Worm (Caenorhabditis elegans) whole organism, young adult: ENCODE results near the gene irld-65.

Experiments
- B0019.2 ChIP-seq: fragments of 200-800 bp; sonication (Bioruptor generic); conservative IDR thresholded peaks from 2 replicates; pipeline ENCODE4 v1.3.6; 2022; ENCODE audit warnings: missing genetic modification reagents, missing genetic modification characterization, missing compliant biosample characterization
- C06A6.2 ChIP-seq: fragments of 200-800 bp; sonication (Bioruptor generic); conservative IDR thresholded peaks from 2 replicates; pipeline ENCODE4 v1.3.6; 2022; ENCODE audit warnings: missing genetic modification characterization, missing compliant biosample characterization
- F23B12.7 ChIP-seq: sonication (generic microtip); optimal IDR thresholded peaks from 2 replicates; lab custom pipeline; 2017; ENCODE audit warnings: missing genetic modification characterization, mild to moderate bottlenecking, missing compliant biosample characterization, antibody characterized with exemption, moderate library complexity; ENCODE audit not compliant: insufficient read depth
- F33H1.4 ChIP-seq: fragments of 200-800 bp; sonication (Bioruptor generic); IDR thresholded peaks from 2 replicates; pipeline ENCODE4 v1.3.6; 2022; ENCODE audit warnings: missing genetic modification reagents, missing genetic modification characterization, missing compliant biosample characterization
- F37B4.10 ChIP-seq: fragments of 200-800 bp; sonication (Bioruptor generic); IDR thresholded peaks from 2 replicates; pipeline ENCODE4 v1.3.6; 2022; ENCODE audit warnings: missing genetic modification characterization, missing compliant biosample characterization
- F55B11.4 ChIP-seq: sonication (generic microtip); optimal IDR thresholded peaks from 2 replicates; lab custom pipeline; 2016; ENCODE audit warnings: missing compliant biosample characterization, missing genetic modification characterization, borderline replicate concordance; ENCODE audit not compliant: insufficient read depth
- K12H6.12 ChIP-seq: fragments of 200-800 bp; sonication (Bioruptor generic); optimal IDR thresholded peaks from 2 replicates; lab custom pipeline; 2018; ENCODE audit warnings: mild to moderate bottlenecking, missing genetic modification characterization, missing compliant biosample characterization
- Y56A3A.18 ChIP-seq: fragments of 200-800 bp; sonication (Bioruptor generic); IDR thresholded peaks from 2 replicates; pipeline ENCODE4 v1.3.6; 2022; ENCODE audit warnings: missing genetic modification reagents, missing genetic modification characterization, missing compliant biosample characterization
- Y95B8A.8 ChIP-seq: fragments of 200-800 bp; sonication (Bioruptor generic); IDR thresholded peaks from 2 replicates; pipeline ENCODE4 v1.3.6; 2022; ENCODE audit warnings: missing genetic modification reagents, missing genetic modification characterization, missing compliant biosample characterization
- atf-7 ChIP-seq: sonication (generic microtip); optimal IDR thresholded peaks from 2 replicates; lab custom pipeline; 2017; ENCODE audit warnings: mild to moderate bottlenecking, missing genetic modification characterization, missing compliant biosample characterization
- athp-1 ChIP-seq: sonication (generic microtip); optimal IDR thresholded peaks from 2 replicates; lab custom pipeline; 2017; ENCODE audit warnings: mild to moderate bottlenecking, missing genetic modification characterization, missing compliant biosample characterization
- attf-5 ChIP-seq: fragments of 200-800 bp; sonication (Bioruptor generic); optimal IDR thresholded peaks from 2 replicates; lab custom pipeline; 2018; ENCODE audit warnings: mild to moderate bottlenecking, missing genetic modification characterization, missing compliant biosample characterization
- attf-6 ChIP-seq: fragments of 200-800 bp; sonication (Bioruptor generic); IDR thresholded peaks from 2 replicates; pipeline ENCODE4 v1.3.6; 2022; ENCODE audit warnings: missing genetic modification reagents, missing genetic modification characterization, missing compliant biosample characterization
- bed-2 ChIP-seq: fragments of 200-800 bp; sonication (Bioruptor generic); IDR thresholded peaks from 2 replicates; pipeline ENCODE4 v1.3.6; 2022; ENCODE audit warnings: missing genetic modification reagents, missing genetic modification characterization, missing compliant biosample characterization
- ceh-79 ChIP-seq: sonication (generic microtip); optimal IDR thresholded peaks from 2 replicates; lab custom pipeline; 2017; ENCODE audit warnings: mild to moderate bottlenecking, missing genetic modification characterization, missing compliant biosample characterization
- ceh-91 ChIP-seq: fragments of 200-800 bp; sonication (Bioruptor generic); IDR thresholded peaks from 2 replicates; pipeline ENCODE4 v1.3.6; 2022; ENCODE audit warnings: missing genetic modification reagents, missing genetic modification characterization, missing compliant biosample characterization
- egl-44 ChIP-seq: fragments of 200-800 bp; sonication (Bioruptor generic); IDR thresholded peaks from 2 replicates; pipeline ENCODE4 v1.3.6; 2022; ENCODE audit warnings: missing genetic modification reagents, missing genetic modification characterization, missing compliant biosample characterization
- egrh-3 ChIP-seq: fragments of 200-800 bp; sonication (Bioruptor generic); IDR thresholded peaks from 2 replicates; pipeline ENCODE4 v1.3.6; 2022; ENCODE audit warnings: missing genetic modification reagents, missing genetic modification characterization, missing compliant biosample characterization
- hlh-12 ChIP-seq: sonication (generic microtip); optimal IDR thresholded peaks from 2 replicates; lab custom pipeline; 2016; ENCODE audit warnings: missing genetic modification characterization, missing compliant biosample characterization
- hmg-1.2 ChIP-seq: fragments of 200-800 bp; sonication (Bioruptor generic); IDR thresholded peaks from 2 replicates; pipeline ENCODE4 v1.3.6; 2022; ENCODE audit warnings: missing genetic modification reagents, missing genetic modification characterization, missing compliant biosample characterization
- hsf-1 ChIP-seq: fragments of 200-800 bp; sonication (Bioruptor generic); IDR thresholded peaks from 2 replicates; pipeline ENCODE4 v1.3.6; 2022; ENCODE audit warnings: missing genetic modification reagents, missing genetic modification characterization, missing compliant biosample characterization
- lin-54 ChIP-seq: fragments of 200-800 bp; sonication (Bioruptor generic); optimal IDR thresholded peaks from 2 replicates; lab custom pipeline; 2018; ENCODE audit warnings: mild to moderate bottlenecking, missing genetic modification characterization, missing compliant biosample characterization
- lsy-27 ChIP-seq: sonication (generic microtip); optimal IDR thresholded peaks from 2 replicates; lab custom pipeline; 2017; ENCODE audit warnings: missing genetic modification characterization, mild to moderate bottlenecking, missing compliant biosample characterization, antibody characterized with exemption, missing genotype, borderline replicate concordance; ENCODE audit not compliant: insufficient read depth
- madf-10 ChIP-seq: sonication (generic microtip); optimal IDR thresholded peaks from 2 replicates; lab custom pipeline; 2016; ENCODE audit warnings: mild to moderate bottlenecking, missing genetic modification characterization, missing compliant biosample characterization
- mcd-1 ChIP-seq: fragments of 200-800 bp; sonication (Bioruptor generic); IDR thresholded peaks from 2 replicates; pipeline ENCODE4 v1.3.6; 2022; ENCODE audit warnings: missing genetic modification reagents, missing genetic modification characterization, missing compliant biosample characterization
- mes-4 ChIP-seq: sonication (generic microtip); optimal IDR thresholded peaks from 2 replicates; lab custom pipeline; 2016; ENCODE audit warnings: missing genotype, missing genetic modification characterization, missing compliant biosample characterization
- nhr-179 ChIP-seq: sonication (generic microtip); optimal IDR thresholded peaks from 2 replicates; lab custom pipeline; 2016; ENCODE audit warnings: mild to moderate bottlenecking, missing genetic modification characterization, missing compliant biosample characterization
- sdz-38 ChIP-seq: sonication (generic microtip); optimal IDR thresholded peaks from 2 replicates; lab custom pipeline; 2016; ENCODE audit warnings: missing genotype, missing genetic modification characterization, missing compliant biosample characterization
- snpc-1.3 ChIP-seq: sonication (generic microtip); optimal IDR thresholded peaks from 2 replicates; lab custom pipeline; 2017; ENCODE audit warnings: missing genetic modification characterization, mild to moderate bottlenecking, missing compliant biosample characterization, antibody characterized with exemption, moderate library complexity, missing genotype, missing genetic modification reagents; ENCODE audit not compliant: insufficient read depth
- snpc-4 ChIP-seq, 5 experiments: fragments of 150-350 bp in 1 of 5; sonication (generic microtip) in 4 of 5; optimal IDR thresholded peaks; 2 replicates each; lab custom pipeline; 2014 to 2018; ENCODE audit warnings: missing genetic modification characterization in 5 of 5, missing biosample characterization in 3 of 5, antibody characterized with exemption in 2 of 5, mild to moderate bottlenecking in 2 of 5, missing compliant biosample characterization in 2 of 5, missing genotype in 2 of 5, moderate library complexity in 2 of 5, missing genetic modification reagents in 1 of 5
- sptf-2 ChIP-seq: fragments of 200-800 bp; sonication (Bioruptor generic); optimal IDR thresholded peaks from 2 replicates; lab custom pipeline; 2018; ENCODE audit warnings: mild to moderate bottlenecking, missing genetic modification characterization, missing compliant biosample characterization
- tbx-9 ChIP-seq: sonication (generic microtip); optimal IDR thresholded peaks from 2 replicates; lab custom pipeline; 2016; ENCODE audit warnings: borderline replicate concordance, missing genetic modification characterization, inconsistent platforms, missing compliant biosample characterization
- unc-62 ChIP-seq: fragments of 150-350 bp; optimal IDR thresholded peaks from 2 replicates; lab custom pipeline; 2014; ENCODE audit warnings: missing biosample characterization, missing genetic modification reagents, missing genetic modification characterization
- zfh-2 ChIP-seq: fragments of 200-800 bp; sonication (Bioruptor generic); conservative IDR thresholded peaks from 2 replicates; pipeline ENCODE4 v1.3.6; 2022; ENCODE audit warnings: missing genetic modification reagents, missing genetic modification characterization, missing compliant biosample characterization
- ztf-22 ChIP-seq: fragments of 200-800 bp; sonication (Bioruptor generic); optimal IDR thresholded peaks from 2 replicates; lab custom pipeline; 2018; ENCODE audit warnings: mild to moderate bottlenecking, missing genetic modification characterization, moderate library complexity, missing compliant biosample characterization
- ztf-3 ChIP-seq: fragments of 200-800 bp; sonication (Bioruptor generic); optimal IDR thresholded peaks from 2 replicates; lab custom pipeline; 2018; ENCODE audit warnings: mild to moderate bottlenecking, missing genetic modification characterization, missing compliant biosample characterization

irld-65 gene

ce11 chrII:2913505-2913904, 24.2 kb downstream of the irld-65 start, which contains the start of gene ubc-15:
ubc-15 (minus strand) TSS chrII:2913605.
- TF ChIP-seq atf-7 (tag; lab: Kevin White, UChicago) (peak; percentile 37), hmg-1.2 (peak; percentile 15; the same call in 1 of the 2 replicates), ceh-79 (tag; lab: Kevin White, UChicago) (no peak), hsf-1 (GFP tag; lab: Robert Waterston, UW) (no peak)

ce11 chrII:2903748-2904147, 34.0 kb downstream of the irld-65 start:
- TF ChIP-seq egrh-3 (GFP tag; lab: Robert Waterston, UW) (peak; percentile 97), lin-54 (GFP tag; lab: Kevin White, UChicago) (no peak), zfh-2 (peak; percentile 78; the same call in 1 of the 2 replicates), C06A6.2 (GFP tag; lab: Robert Waterston, UW) (no peak), K12H6.12 (no peak), ztf-22 (GFP tag; lab: Kevin White, UChicago) (no peak), attf-6 (GFP tag; lab: Robert Waterston, UW) (no peak), Y95B8A.8 (GFP tag; lab: Robert Waterston, UW) (no peak), madf-10 (tag; lab: Kevin White, UChicago) (no peak), F23B12.7 (tag; lab: Kevin White, UChicago) (no peak)
- TF ChIP-seq, all 124 proteins: peak for 2

ce11 chrII:2901158-2901557, 36.6 kb downstream of the irld-65 start:
- no peak for TF ChIP-seq ceh-91 (GFP tag; lab: Robert Waterston, UW)
- TF ChIP-seq unc-62 (GFP tag; lab: Kevin White, UChicago): no peak
- TF ChIP-seq tbx-9: no peak
- no peak for TF ChIP-seq snpc-4 (GFP tag; optimal IDR thresholded peaks at IDR 0.05; lab: Kevin White, UChicago)
- TF ChIP-seq snpc-4 (tag; optimal IDR thresholded peaks at IDR 0.05; lab: Kevin White, UChicago): no peak
- no peak for TF ChIP-seq hlh-12 (tag; lab: Kevin White, UChicago)
- no peak for TF ChIP-seq B0019.2
- no peak for TF ChIP-seq F37B4.10 (GFP tag; lab: Robert Waterston, UW)
- no peak for TF ChIP-seq madf-10 (tag; lab: Kevin White, UChicago)
- TF ChIP-seq sdz-38 (tag; lab: Kevin White, UChicago): no peak
- TF ChIP-seq athp-1 (tag; lab: Kevin White, UChicago): no peak
- TF ChIP-seq egl-44 (GFP tag; lab: Robert Waterston, UW): no peak
- no peak for TF ChIP-seq snpc-1.3 (tag; lab: Kevin White, UChicago)
- TF ChIP-seq nhr-179 (tag; lab: Kevin White, UChicago): no peak
- no peak for TF ChIP-seq F55B11.4 (tag; lab: Kevin White, UChicago)

ce11 chrII:2900248-2900647, 37.5 kb downstream of the irld-65 start, which contains the start of gene ubc-26:
ubc-26 (minus strand) TSS chrII:2900348.
- TF ChIP-seq lsy-27 (tag; lab: Kevin White, UChicago) (no peak), sptf-2 (GFP tag; lab: Kevin White, UChicago) (no peak), bed-2 (GFP tag; lab: Robert Waterston, UW) (no peak), F33H1.4 (no peak)

ce11 chrII:2894295-2894694, 43.5 kb downstream of the irld-65 start, which contains the start of gene sqv-2:
sqv-2 (minus strand) TSS chrII:2894395.
- TF ChIP-seq F23B12.7 (tag; lab: Kevin White, UChicago) (no peak), ztf-3 (GFP tag; lab: Kevin White, UChicago) (no peak), mes-4 (no peak), Y56A3A.18 (GFP tag; lab: Robert Waterston, UW) (no peak), unc-62 (GFP tag; lab: Kevin White, UChicago) (no peak), sdz-38 (tag; lab: Kevin White, UChicago) (no peak), mcd-1 (GFP tag; lab: Robert Waterston, UW) (no peak), attf-5 (no peak)
